Fruit fly (Drosophila melanogaster) whole organism, embryonic: ENCODE results near the gene chic.

ENCODE experiments used
- CG10209 ChIP-seq: fragments of 200-800 bp; sonication (Bioruptor generic); optimal IDR thresholded peaks from 3 replicates; lab custom pipeline; 2017; ENCODE audit warnings: missing biosample characterization, mild to moderate bottlenecking, missing genetic modification characterization, missing genetic modification reagents
- CG10274 ChIP-seq: fragments of 200-800 bp; sonication (Bioruptor generic); optimal IDR thresholded peaks from 3 replicates; lab custom pipeline; 2017; ENCODE audit warnings: missing biosample characterization, mild to moderate bottlenecking, missing genetic modification characterization
- CG12104 ChIP-seq: fragments of 200-800 bp; sonication (Bioruptor generic); optimal IDR thresholded peaks from 3 replicates; lab custom pipeline; 2016; ENCODE audit warnings: missing biosample characterization, missing genetic modification characterization
- CG12659 ChIP-seq: fragments of 200-800 bp; sonication (Bioruptor generic); optimal IDR thresholded peaks from 3 replicates; lab custom pipeline; 2017; ENCODE audit warnings: mild to moderate bottlenecking, missing biosample characterization, missing genetic modification reagents, missing genetic modification characterization
- CG13424 ChIP-seq: fragments of 200-800 bp; sonication (Bioruptor generic); optimal IDR thresholded peaks from 2 replicates; lab custom pipeline; 2019; ENCODE audit warnings: missing biosample characterization, mild to moderate bottlenecking, missing genetic modification characterization, moderate library complexity
- CG14710 ChIP-seq: fragments of 200-800 bp; sonication (Bioruptor generic); optimal IDR thresholded peaks from 3 replicates; lab custom pipeline; 2019; ENCODE audit warnings: missing biosample characterization, mild to moderate bottlenecking, missing genetic modification characterization, moderate library complexity
- CG17359 ChIP-seq: fragments of 200-800 bp; sonication (Bioruptor generic); optimal IDR thresholded peaks from 3 replicates; lab custom pipeline; 2018; ENCODE audit warnings: missing biosample characterization, mild to moderate bottlenecking, missing genetic modification characterization, moderate library complexity
- CG18599 ChIP-seq: fragments of 200-800 bp; sonication (Bioruptor generic); optimal IDR thresholded peaks from 3 replicates; lab custom pipeline; 2017; ENCODE audit warnings: missing biosample characterization, missing genetic modification characterization, mild to moderate bottlenecking, moderate library complexity, missing genetic modification reagents
- CG2120 ChIP-seq: fragments of 200-800 bp; sonication (Bioruptor generic); optimal IDR thresholded peaks from 3 replicates; lab custom pipeline; 2016; ENCODE audit warnings: missing biosample characterization, missing genetic modification characterization
- CG2199 ChIP-seq: fragments of 200-800 bp; sonication (Bioruptor generic); IDR thresholded peaks from 3 replicates; pipeline ENCODE4 v1.3.6; 2022; ENCODE audit warnings: missing biosample characterization, missing genetic modification characterization
- CG2678 ChIP-seq: fragments of 200-800 bp; sonication (Bioruptor generic); optimal IDR thresholded peaks from 3 replicates; lab custom pipeline; 2019; ENCODE audit warnings: missing biosample characterization, mild to moderate bottlenecking, missing genetic modification characterization, moderate library complexity
- CG3163 ChIP-seq: fragments of 200-800 bp; sonication (Bioruptor generic); optimal IDR thresholded peaks from 3 replicates; lab custom pipeline; 2016; ENCODE audit warnings: missing biosample characterization, missing genetic modification characterization
- CG32772 ChIP-seq: fragments of 200-800 bp; sonication (Bioruptor generic); IDR thresholded peaks from 2 replicates; pipeline ENCODE4 v1.3.6; 2022; ENCODE audit warnings: missing biosample characterization, missing genetic modification characterization
- CG33557 ChIP-seq: fragments of 200-800 bp; sonication (Bioruptor generic); optimal IDR thresholded peaks from 2 replicates; lab custom pipeline; 2019; ENCODE audit warnings: missing biosample characterization, mild to moderate bottlenecking, missing genetic modification characterization, moderate library complexity
- CG4328 ChIP-seq: fragments of 200-800 bp; sonication (Bioruptor generic); optimal IDR thresholded peaks from 3 replicates; lab custom pipeline; 2017; ENCODE audit warnings: missing biosample characterization, missing genetic modification reagents, missing genetic modification characterization
- CG7556 ChIP-seq: fragments of 200-800 bp; sonication (Bioruptor generic); optimal IDR thresholded peaks from 2 replicates; lab custom pipeline; 2017; ENCODE audit warnings: missing biosample characterization, mild to moderate bottlenecking, missing genetic modification characterization
- CG7963 ChIP-seq: fragments of 200-800 bp; sonication (Bioruptor generic); IDR thresholded peaks from 3 replicates; pipeline ENCODE4 v1.3.6; 2022; ENCODE audit warnings: missing biosample characterization, missing genetic modification characterization; ENCODE audit not compliant: partially characterized antibody
- CG8765 ChIP-seq: fragments of 200-800 bp; sonication (Bioruptor generic); IDR thresholded peaks from 2 replicates; pipeline ENCODE4 v1.3.6; 2022; ENCODE audit warnings: missing biosample characterization, missing genetic modification characterization
- Chrac-16 ChIP-seq: fragments of 200-800 bp; sonication (Bioruptor generic); optimal IDR thresholded peaks from 3 replicates; lab custom pipeline; 2016; ENCODE audit warnings: missing biosample characterization, missing genetic modification characterization
- Ets65A ChIP-seq: fragments of 200-800 bp; sonication (Bioruptor generic); peaks from one replicate; lab custom pipeline; 2016; ENCODE audit warnings: missing biosample characterization, missing genetic modification characterization
- Fer1 ChIP-seq: fragments of 200-800 bp; sonication (Bioruptor generic); optimal IDR thresholded peaks from 2 replicates; lab custom pipeline; 2017; ENCODE audit warnings: missing biosample characterization, mild to moderate bottlenecking, missing genetic modification characterization
- H15 ChIP-seq: fragments of 200-800 bp; sonication (Bioruptor generic); IDR thresholded peaks from 3 replicates; pipeline ENCODE4 v1.3.6; 2022; ENCODE audit warnings: missing biosample characterization, missing genetic modification characterization
- HmgZ ChIP-seq: fragments of 200-800 bp; sonication (Bioruptor generic); optimal IDR thresholded peaks from 2 replicates; lab custom pipeline; 2018; ENCODE audit warnings: missing biosample characterization, mild to moderate bottlenecking, missing genetic modification characterization
- Hmx ChIP-seq: fragments of 200-800 bp; sonication (Bioruptor generic); optimal IDR thresholded peaks from 2 replicates; lab custom pipeline; 2016; ENCODE audit warnings: missing biosample characterization, missing genetic modification characterization
- Meics ChIP-seq: fragments of 200-800 bp; sonication (Bioruptor generic); optimal IDR thresholded peaks from 2 replicates; lab custom pipeline; 2017; ENCODE audit warnings: missing biosample characterization, mild to moderate bottlenecking, missing genetic modification characterization
- Mrtf ChIP-seq: fragments of 200-800 bp; sonication (Bioruptor generic); IDR thresholded peaks from 3 replicates; pipeline ENCODE4 v1.3.6; 2022; ENCODE audit warnings: missing biosample characterization, missing genetic modification characterization
- NC2α ChIP-seq: fragments of 200-800 bp; sonication (Bioruptor generic); optimal IDR thresholded peaks from 2 replicates; lab custom pipeline; 2016; ENCODE audit warnings: missing biosample characterization, missing genetic modification characterization
- Nf-YC ChIP-seq: fragments of 200-800 bp; optimal IDR thresholded peaks from 3 replicates; lab custom pipeline; 2019; ENCODE audit warnings: missing biosample characterization, mild to moderate bottlenecking, missing genetic modification characterization, moderate library complexity
- Sry-δ ChIP-seq: fragments of 200-800 bp; sonication (Bioruptor generic); optimal IDR thresholded peaks from 2 replicates; lab custom pipeline; 2016; ENCODE audit warnings: missing biosample characterization, missing genetic modification characterization
- abd-A ChIP-seq: fragments of 200-800 bp; sonication (Bioruptor generic); optimal IDR thresholded peaks from 3 replicates; lab custom pipeline; 2019; ENCODE audit warnings: missing biosample characterization, mild to moderate bottlenecking, missing genetic modification characterization, moderate library complexity
- ap ChIP-seq: fragments of 200-800 bp; sonication (Bioruptor generic); IDR thresholded peaks from 2 replicates; pipeline ENCODE4 v1.3.6; 2022; ENCODE audit warnings: missing biosample characterization, missing genetic modification characterization
- bab2 ChIP-seq: fragments of 200-800 bp; sonication (Bioruptor generic); optimal IDR thresholded peaks from 2 replicates; lab custom pipeline; 2016; ENCODE audit warnings: missing biosample characterization, missing genetic modification characterization
- bsh ChIP-seq, 2 experiments: fragments of 200-800 bp; sonication (Bioruptor generic); optimal IDR thresholded peaks; 2 replicates each; lab custom pipeline; 2017 to 2018; ENCODE audit warnings: mild to moderate bottlenecking in 2 of 2, missing biosample characterization in 2 of 2, missing genetic modification characterization in 2 of 2, moderate library complexity in 1 of 2
- ci ChIP-seq: fragments of 200-800 bp; sonication (Bioruptor generic); IDR thresholded peaks from 3 replicates; pipeline ENCODE4 v1.3.6; 2022; ENCODE audit warnings: missing biosample characterization, missing genetic modification characterization
- dan ChIP-seq: fragments of 200-800 bp; sonication (Bioruptor generic); IDR thresholded peaks from 2 replicates; pipeline ENCODE4 v1.3.6; 2022; ENCODE audit warnings: missing biosample characterization, missing genetic modification characterization
- dmrt99B ChIP-seq: fragments of 200-800 bp; sonication (Bioruptor generic); optimal IDR thresholded peaks from 2 replicates; lab custom pipeline; 2018; ENCODE audit warnings: missing biosample characterization, mild to moderate bottlenecking, missing genetic modification characterization, moderate library complexity
- exex ChIP-seq: fragments of 200-800 bp; sonication (Bioruptor generic); optimal IDR thresholded peaks from 4 replicates; lab custom pipeline; 2018; ENCODE audit warnings: missing biosample characterization, mild to moderate bottlenecking, missing genetic modification characterization, moderate library complexity
- kni ChIP-seq: fragments of 200-800 bp; sonication (Bioruptor generic); optimal IDR thresholded peaks from 3 replicates; lab custom pipeline; 2017; ENCODE audit warnings: mild to moderate bottlenecking, missing biosample characterization, missing genetic modification reagents, missing genetic modification characterization
- lab ChIP-seq: fragments of 200-800 bp; sonication (Bioruptor generic); optimal IDR thresholded peaks from 3 replicates; lab custom pipeline; 2017; ENCODE audit warnings: missing biosample characterization, missing genetic modification characterization, mild to moderate bottlenecking, moderate library complexity, missing genetic modification reagents
- pros ChIP-seq: fragments of 200-800 bp; sonication (Bioruptor generic); optimal IDR thresholded peaks from 3 replicates; lab custom pipeline; 2019; ENCODE audit warnings: missing biosample characterization, mild to moderate bottlenecking, missing genetic modification characterization, moderate library complexity
- salm ChIP-seq: fragments of 200-800 bp; sonication (Bioruptor generic); optimal IDR thresholded peaks from 2 replicates; lab custom pipeline; 2018; ENCODE audit warnings: missing biosample characterization, mild to moderate bottlenecking, missing genetic modification characterization
- schlank ChIP-seq: fragments of 200-800 bp; sonication (Bioruptor generic); optimal IDR thresholded peaks from 2 replicates; lab custom pipeline; 2018; ENCODE audit warnings: missing biosample characterization, mild to moderate bottlenecking, missing genetic modification characterization
- scrt ChIP-seq: fragments of 200-800 bp; sonication (Bioruptor generic); optimal IDR thresholded peaks from 2 replicates; lab custom pipeline; 2018; ENCODE audit warnings: missing biosample characterization, mild to moderate bottlenecking, missing genetic modification characterization, moderate library complexity
- sna ChIP-seq: fragments of 200-800 bp; sonication (Bioruptor generic); IDR thresholded peaks from 2 replicates; pipeline ENCODE4 v1.3.6; 2022; ENCODE audit warnings: missing biosample characterization, missing genetic modification characterization; ENCODE audit not compliant: partially characterized antibody
- sqz ChIP-seq: fragments of 200-800 bp; sonication (Bioruptor generic); optimal IDR thresholded peaks from 3 replicates; lab custom pipeline; 2018; ENCODE audit warnings: missing biosample characterization, mild to moderate bottlenecking, missing genetic modification characterization
- sug ChIP-seq: fragments of 200-800 bp; optimal IDR thresholded peaks from 2 replicates; lab custom pipeline; 2019; ENCODE audit warnings: missing biosample characterization, mild to moderate bottlenecking, missing genetic modification characterization, moderate library complexity
- tll ChIP-seq, 2 experiments: fragments of 200-800 bp in 1 of 2; fragments of >200 bp in 1 of 2; sonication (Bioruptor generic) in 1 of 2; optimal IDR thresholded peaks; 2 replicates each; lab custom pipeline; 2017 to 2019; ENCODE audit warnings: missing biosample characterization in 2 of 2, missing genetic modification characterization in 2 of 2, mild to moderate bottlenecking in 1 of 2, moderate library complexity in 1 of 2
- tx ChIP-seq: fragments of 200-800 bp; sonication (Bioruptor generic); optimal IDR thresholded peaks from 2 replicates; lab custom pipeline; 2016; ENCODE audit warnings: missing biosample characterization, missing genetic modification characterization
- vnd ChIP-seq: fragments of 200-800 bp; sonication (Bioruptor generic); IDR thresholded peaks from 3 replicates; pipeline ENCODE4 v1.3.6; 2022; ENCODE audit warnings: missing biosample characterization, missing genetic modification characterization; ENCODE audit not compliant: partially characterized antibody

chic gene

dm6 chr2L:5977070-5977728 lies 3.6 kb downstream of the chic start (continued):
- TF ChIP-seq CG13424 (tag; lab: Kevin White, UChicago) (no peak), vnd (GFP tag; lab: Robert Waterston, UW) (no peak), scrt (GFP tag; lab: Kevin White, UChicago) (peak; percentile 1), Sry-δ (GFP tag; lab: Kevin White, UChicago) (peak; percentile 22), CG7963 (GFP tag; lab: Robert Waterston, UW) (no peak), Meics (GFP tag; lab: Kevin White, UChicago) (no peak), CG4328 (GFP tag; lab: Kevin White, UChicago) (peak; percentile 0), ci (no peak), pros (GFP tag; lab: Kevin White, UChicago) (peak; percentile 97), bsh (GFP tag; optimal IDR thresholded peaks at IDR 0.05; lab: Kevin White, UChicago) (no peak), CG14710 (tag; lab: Kevin White, UChicago) (no peak), CG17359 (no peak), CG12104 (GFP tag; lab: Kevin White, UChicago) (no peak), schlank (tag; lab: Kevin White, UChicago) (no peak), Ets65A (GFP tag; lab: Kevin White, UChicago) (peak; percentile 38), tll (GFP tag; optimal IDR thresholded peaks at IDR 0.05; lab: Kevin White, UChicago) (no peak), CG8765 (no peak), HmgZ (tag; lab: Kevin White, UChicago) (peak; percentile 22), Fer1 (GFP tag; lab: Kevin White, UChicago) (peak; percentile 48), kni (GFP tag; lab: Kevin White, UChicago) (peak; percentile 91), CG18599 (GFP tag; lab: Kevin White, UChicago) (peak; percentile 46), salm (no peak), dan (GFP tag; lab: Robert Waterston, UW) (no peak), Mrtf (GFP tag; lab: Robert Waterston, UW) (no peak), CG32772 (GFP tag; lab: Robert Waterston, UW) (no peak), lab (GFP tag; lab: Kevin White, UChicago) (peak; percentile 58), CG10274 (GFP tag; lab: Kevin White, UChicago) (peak; percentile 11), dmrt99B (tag; lab: Kevin White, UChicago) (no peak), CG2678 (tag; lab: Kevin White, UChicago) (peak; percentile 27), CG2199 (GFP tag; lab: Robert Waterston, UW) (no peak), CG7556 (GFP tag; lab: Kevin White, UChicago) (no peak), sug (peak; percentile 60), CG12659 (peak; percentile 22), ap (GFP tag; lab: Robert Waterston, UW) (no peak), H15 (GFP tag; lab: Robert Waterston, UW) (no peak), NC2α (GFP tag; lab: Kevin White, UChicago) (no peak), tx (GFP tag; lab: Kevin White, UChicago) (no peak), exex (peak; percentile 42), Hmx (GFP tag; lab: Kevin White, UChicago) (no peak), CG33557 (GFP tag; lab: Kevin White, UChicago) (no peak), CG3163 (GFP tag; lab: Kevin White, UChicago) (no peak), abd-A (peak; percentile 88), Chrac-16 (no peak), bab2 (peak; percentile 14), CG10209 (GFP tag; lab: Kevin White, UChicago) (peak; percentile 5), sna (no peak), sqz (GFP tag; lab: Kevin White, UChicago) (no peak), Nf-YC (tag; lab: Kevin White, UChicago) (peak; percentile 56), CG2120 (GFP tag; lab: Kevin White, UChicago) (peak; percentile 4)
